Worm (Caenorhabditis elegans): Measurements from ENCODE around the gene ubh-4.

ubh-4 gene

DNA sequence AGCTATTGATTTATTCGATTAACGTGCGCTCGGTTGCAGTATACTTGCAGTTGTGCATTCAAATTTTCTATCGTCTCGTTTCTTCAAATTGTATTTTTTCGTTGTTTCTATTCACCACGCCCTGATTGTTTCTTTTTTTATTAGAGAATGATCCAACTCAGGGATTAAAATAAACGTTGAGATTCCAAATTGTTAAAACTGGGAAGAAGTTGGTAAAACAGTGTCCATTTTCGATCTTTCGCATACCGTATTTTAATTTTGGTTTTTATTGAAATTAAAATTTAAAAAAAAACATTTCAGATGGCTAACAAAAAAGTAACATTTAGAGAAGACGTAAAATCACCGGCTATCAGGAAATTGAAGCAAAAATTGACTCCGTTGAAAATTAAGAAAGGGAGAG is 7.9 kb upstream of the ubh-4 start, which contains the start of gene apn-1:
TSS of gene apn-1 (plus strand) at position 301 of the 400 bp plus-strand sequence.
- TF ChIP-seq ceh-83 (GFP tag; optimal IDR thresholded peaks at IDR 0.05), result no peak
- TF ChIP-seq mep-1 (tag; optimal IDR thresholded peaks at IDR 0.05), result no peak
- TF ChIP-seq hlh-1 (tag; optimal IDR thresholded peaks at IDR 0.05), result no peak
- TF ChIP-seq drap-1 (GFP tag; optimal IDR thresholded peaks at IDR 0.05), result no peak
- TF ChIP-seq unc-120 (tag; optimal IDR thresholded peaks at IDR 0.05; ENCODE audit: poor library complexity, severe bottlenecking), result no peak
- no peak for TF ChIP-seq flh-1 (GFP tag; optimal IDR thresholded peaks at IDR 0.05)
- TF ChIP-seq M03D4.4 (tag; optimal IDR thresholded peaks at IDR 0.05), result no peak
- no peak for TF ChIP-seq nhr-237 (tag; optimal IDR thresholded peaks at IDR 0.05)
- no peak for TF ChIP-seq sem-2 (GFP tag; optimal IDR thresholded peaks at IDR 0.05)

DNA sequence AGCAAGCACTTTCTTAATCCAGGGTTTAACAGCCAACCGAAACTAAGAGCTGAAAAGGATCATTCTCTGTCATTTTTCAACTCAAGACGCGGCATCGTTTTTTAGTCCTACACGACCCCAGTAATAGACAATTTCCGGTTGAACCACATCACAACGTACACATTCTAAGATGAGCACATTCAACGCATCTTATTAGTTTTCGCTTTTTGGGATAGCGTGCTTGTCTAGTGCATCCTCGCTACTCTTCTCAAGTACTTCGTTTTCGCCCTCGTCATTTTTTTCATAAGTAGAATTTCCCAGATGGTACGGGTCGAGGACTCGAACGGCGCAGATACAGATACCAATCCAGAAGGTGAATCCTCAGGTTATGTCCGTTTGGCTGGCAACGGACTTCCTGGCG is 2.9 kb upstream of the ubh-4 start, which contains the start of gene T05H10.1:
TSS of gene T05H10.1 (plus strand) at position 301 of the 400 bp plus-strand sequence.
- TF ChIP-seq ceh-39 (tag; optimal IDR thresholded peaks at IDR 0.05) (no peak), lin-13 (tag; optimal IDR thresholded peaks at IDR 0.05) (no peak), mep-1 (tag; optimal IDR thresholded peaks at IDR 0.05) (no peak), blmp-1 (tag; optimal IDR thresholded peaks at IDR 0.05) (no peak), nhr-28 (tag; optimal IDR thresholded peaks at IDR 0.05) (no peak), elt-1 (tag; optimal IDR thresholded peaks at IDR 0.05; ENCODE audit: borderline replicate concordance, insufficient read depth) (no peak), bed-3 (GFP tag; optimal IDR thresholded peaks at IDR 0.05) (no peak), snpc-4 (tag; optimal IDR thresholded peaks at IDR 0.05) (no peak), zip-8 (tag; optimal IDR thresholded peaks at IDR 0.05) (no peak), unc-120 (tag; optimal IDR thresholded peaks at IDR 0.05; ENCODE audit: poor library complexity, severe bottlenecking) (no peak), nhr-237 (tag; optimal IDR thresholded peaks at IDR 0.05) (no peak), tbx-8 (GFP tag; optimal IDR thresholded peaks at IDR 0.05) (no peak), ceh-83 (GFP tag; optimal IDR thresholded peaks at IDR 0.05) (no peak), sem-2 (GFP tag; optimal IDR thresholded peaks at IDR 0.05) (no peak), nhr-76 (tag; optimal IDR thresholded peaks at IDR 0.05) (no peak), nhr-12 (tag; optimal IDR thresholded peaks at IDR 0.05) (no peak), mls-2 (tag; optimal IDR thresholded peaks at IDR 0.05) (no peak)

DNA sequence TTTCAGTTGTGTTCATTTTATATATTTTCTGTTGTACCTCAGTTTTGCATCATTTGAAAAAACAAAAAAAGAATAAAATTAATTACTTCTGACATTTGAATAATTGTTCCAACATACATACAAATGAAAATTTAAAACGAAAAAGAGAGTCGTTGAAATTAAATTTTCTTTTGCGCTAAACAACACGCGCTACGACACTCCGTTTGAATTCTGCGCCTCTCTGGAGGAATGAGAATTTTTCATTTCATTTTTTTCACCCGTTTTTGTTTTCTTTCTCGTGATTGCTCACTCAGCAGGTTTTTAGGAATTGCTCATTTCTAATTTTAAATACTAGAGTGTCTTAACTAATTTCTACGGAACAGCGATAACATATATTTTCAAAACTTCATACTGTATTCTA is 2.2 kb upstream of the ubh-4 start:
- TF ChIP-seq ces-1 (GFP tag; optimal IDR thresholded peaks at IDR 0.05) (peak; percentile 88), nhr-237 (tag; optimal IDR thresholded peaks at IDR 0.05) (no peak), ceh-83 (GFP tag; optimal IDR thresholded peaks at IDR 0.05) (no peak), mls-2 (tag; optimal IDR thresholded peaks at IDR 0.05) (no peak), lsy-2 (tag; optimal IDR thresholded peaks at IDR 0.05) (peak; percentile 33), mab-5 (tag; optimal IDR thresholded peaks at IDR 0.05) (no peak), mep-1 (tag; optimal IDR thresholded peaks at IDR 0.05) (no peak)

DNA sequence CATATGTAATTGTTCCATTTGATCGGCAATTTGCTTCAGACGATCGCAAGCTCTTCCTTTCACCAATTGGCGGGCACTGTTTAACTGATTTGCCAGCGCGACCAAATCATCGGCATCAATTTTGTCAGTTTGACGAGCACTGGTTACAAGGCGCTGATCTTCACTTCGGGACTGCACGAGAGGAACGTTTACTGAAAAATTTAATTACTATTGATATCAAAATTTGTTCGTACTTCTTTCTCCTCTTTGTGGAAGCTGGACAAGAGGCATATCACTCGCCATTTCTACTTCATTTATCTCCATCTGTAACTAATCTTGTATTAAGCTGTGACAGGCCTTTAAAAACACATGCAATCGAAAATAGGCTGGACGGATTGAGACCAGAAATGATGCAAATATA is 1.5 kb downstream of the ubh-4 start, which contains the start of gene C08B11.9:
TSS of gene C08B11.9 (minus strand) at position 307 of the 400 bp plus-strand sequence.
- TF ChIP-seq unc-39 (tag; optimal IDR thresholded peaks at IDR 0.05) (no peak), bed-3 (GFP tag; optimal IDR thresholded peaks at IDR 0.05) (no peak)

DNA sequence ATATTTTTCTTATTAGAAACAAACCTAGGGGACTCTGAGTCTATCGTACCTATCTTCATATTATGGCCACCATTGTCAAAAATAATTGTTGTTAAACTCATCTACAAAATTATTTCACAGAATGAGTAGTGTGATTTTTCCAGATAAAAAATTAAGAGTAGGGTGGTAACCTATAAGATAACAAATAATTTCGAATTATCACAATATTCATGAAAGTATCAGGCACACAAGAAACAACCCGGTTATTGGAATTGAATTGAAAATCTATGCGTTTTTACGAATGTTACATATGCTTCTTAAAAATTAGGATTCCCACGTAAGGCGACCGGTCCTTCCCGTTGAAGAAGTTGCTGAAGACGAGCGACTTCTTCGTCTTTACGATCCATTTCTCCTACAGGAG is 2.2 kb downstream of the ubh-4 start, which contains the start of gene arp-6:
TSS of gene arp-6 (minus strand) at position 101 of the 400 bp plus-strand sequence.
- no peak for TF ChIP-seq nhr-12 (tag; optimal IDR thresholded peaks at IDR 0.05)
- no peak for TF ChIP-seq bed-3 (GFP tag; optimal IDR thresholded peaks at IDR 0.05)
- no peak for TF ChIP-seq ceh-39 (tag; optimal IDR thresholded peaks at IDR 0.05)
- no peak for TF ChIP-seq ces-1 (GFP tag; optimal IDR thresholded peaks at IDR 0.05)
- no peak for TF ChIP-seq blmp-1 (tag; optimal IDR thresholded peaks at IDR 0.05)
- no peak for TF ChIP-seq snpc-4 (tag; optimal IDR thresholded peaks at IDR 0.05)
- no peak for TF ChIP-seq unc-120 (tag; optimal IDR thresholded peaks at IDR 0.05; ENCODE audit: poor library complexity, severe bottlenecking)
- TF ChIP-seq sptf-1 (tag; optimal IDR thresholded peaks at IDR 0.05), result no peak
- TF ChIP-seq zip-8 (tag; optimal IDR thresholded peaks at IDR 0.05), result no peak
- TF ChIP-seq ham-2 (GFP tag; optimal IDR thresholded peaks at IDR 0.05), result no peak
- no peak for TF ChIP-seq lin-13 (tag; optimal IDR thresholded peaks at IDR 0.05)
- no peak for TF ChIP-seq cnd-1 (tag; optimal IDR thresholded peaks at IDR 0.05)
- no peak for TF ChIP-seq mab-5 (tag; optimal IDR thresholded peaks at IDR 0.05)
- no peak for TF ChIP-seq unc-39 (tag; optimal IDR thresholded peaks at IDR 0.05)
- no peak for TF ChIP-seq M03D4.4 (tag; optimal IDR thresholded peaks at IDR 0.05)

DNA sequence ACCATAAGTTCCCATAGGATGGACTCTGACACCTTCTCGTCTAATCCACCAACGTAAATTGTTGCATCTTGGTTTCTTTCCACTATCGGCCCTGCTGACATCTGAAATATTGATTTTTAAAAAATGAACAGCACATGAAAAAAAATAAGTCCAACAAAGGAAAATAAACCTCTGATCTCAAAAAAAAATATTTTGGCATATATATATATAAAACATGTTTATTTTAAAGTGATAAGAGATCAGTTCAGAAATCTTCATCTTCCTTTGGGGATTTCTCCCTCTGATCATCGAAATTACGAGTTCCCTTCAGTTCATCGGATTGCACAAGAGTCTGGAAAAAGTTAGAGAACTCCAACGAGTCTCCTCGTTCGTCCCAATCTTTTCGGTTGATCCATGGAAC is 3.7 kb downstream of the ubh-4 start, which contains the start of gene sap-49:
TSS of gene sap-49 (minus strand) at position 101 of the 400 bp plus-strand sequence.
- TF ChIP-seq M03D4.4 (tag; optimal IDR thresholded peaks at IDR 0.05) (no peak), drap-1 (GFP tag; optimal IDR thresholded peaks at IDR 0.05) (no peak), mep-1 (tag; optimal IDR thresholded peaks at IDR 0.05) (no peak), unc-39 (tag; optimal IDR thresholded peaks at IDR 0.05) (no peak), ceh-43 (GFP tag; optimal IDR thresholded peaks at IDR 0.05) (no peak), ceh-39 (tag; optimal IDR thresholded peaks at IDR 0.05) (no peak), nhr-12 (tag; optimal IDR thresholded peaks at IDR 0.05) (no peak), sptf-1 (tag; optimal IDR thresholded peaks at IDR 0.05) (no peak), zip-8 (tag; optimal IDR thresholded peaks at IDR 0.05) (no peak), nhr-76 (tag; optimal IDR thresholded peaks at IDR 0.05) (no peak), ztf-11 (tag; optimal IDR thresholded peaks at IDR 0.05) (no peak), ces-1 (GFP tag; optimal IDR thresholded peaks at IDR 0.05) (no peak), lin-13 (tag; optimal IDR thresholded peaks at IDR 0.05) (no peak), sem-2 (GFP tag; optimal IDR thresholded peaks at IDR 0.05) (no peak), mab-5 (tag; optimal IDR thresholded peaks at IDR 0.05) (no peak)
